Worm (Caenorhabditis elegans) whole organism, L4 larva: ENCODE measurements around the gene emb-9.

ENCODE experiments used
- F49E8.2 ChIP-seq: sonication (generic microtip); optimal IDR thresholded peaks from 2 replicates; lab custom pipeline; 2016; ENCODE audit warnings: missing compliant biosample characterization, mild to moderate bottlenecking, missing genetic modification characterization, borderline replicate concordance
- arid-1 ChIP-seq: fragments of 200-800 bp; sonication (Bioruptor generic); conservative IDR thresholded peaks from 2 replicates; pipeline ENCODE4 v1.3.6; 2022; ENCODE audit warnings: missing genetic modification reagents, missing genetic modification characterization, missing compliant biosample characterization
- dve-1 ChIP-seq: sonication (generic microtip); optimal IDR thresholded peaks from 2 replicates; lab custom pipeline; 2017; ENCODE audit warnings: antibody characterized with exemption, mild to moderate bottlenecking, missing genetic modification characterization, missing compliant biosample characterization; ENCODE audit not compliant: insufficient read depth
- mes-2 ChIP-seq: sonication (generic microtip); optimal IDR thresholded peaks from 2 replicates; lab custom pipeline; 2016; ENCODE audit warnings: missing genotype, mild to moderate bottlenecking, missing genetic modification characterization, missing compliant biosample characterization; ENCODE audit not compliant: poor library complexity, severe bottlenecking
- nhr-10 ChIP-seq: fragments of 150-350 bp; optimal IDR thresholded peaks from 2 replicates; lab custom pipeline; 2014; ENCODE audit warnings: missing biosample characterization, missing genetic modification characterization
- zag-1 ChIP-seq: fragments of 150-350 bp; optimal IDR thresholded peaks from 2 replicates; lab custom pipeline; 2014; ENCODE audit warnings: missing biosample characterization, missing genetic modification characterization

- TF ChIP-seq dve-1 (tag; lab: Kevin White, UChicago) (no peak), arid-1 (GFP tag; lab: Robert Waterston, UW) (no peak), F49E8.2 (no peak), mes-2 (tag; lab: Kevin White, UChicago) (no peak), zag-1 (tag; lab: Kevin White, UChicago) (no peak), nhr-10 (tag; lab: Kevin White, UChicago) (no peak)
Measured at ce11 chrIII:9376701-9377100, 32.5 kb upstream of the emb-9 start.
